Worm (Caenorhabditis elegans) whole organism, late embryonic: Measurements from ENCODE around the gene T25D1.3.
"Not testable (repeated sequence)": the region's sequence is repeated elsewhere in the genome, so short reads cannot be mapped to it uniquely, and the experiment has no call there.

Experiments
- ceh-45 ChIP-seq: fragments of 200-800 bp; sonication (Bioruptor generic); IDR thresholded peaks from 2 replicates; pipeline ENCODE4 v1.3.6; 2022; ENCODE audit warnings: missing genetic modification reagents, missing genetic modification characterization, missing compliant biosample characterization
- ceh-48 ChIP-seq: sonication (generic microtip); optimal IDR thresholded peaks from 2 replicates; lab custom pipeline; 2016; ENCODE audit warnings: missing genetic modification characterization, inconsistent platforms, missing compliant biosample characterization
- dmd-4 ChIP-seq: sonication (generic microtip); optimal IDR thresholded peaks from 2 replicates; lab custom pipeline; 2016; ENCODE audit warnings: borderline replicate concordance, missing genetic modification characterization, missing compliant biosample characterization
- ets-4 ChIP-seq: sonication (generic microtip); optimal IDR thresholded peaks from 2 replicates; lab custom pipeline; 2016; ENCODE audit warnings: missing genetic modification characterization, missing compliant biosample characterization
- fkh-10 ChIP-seq: fragments of 150-350 bp; optimal IDR thresholded peaks from 2 replicates; lab custom pipeline; 2014; ENCODE audit warnings: missing biosample characterization, missing genetic modification reagents, missing genetic modification characterization
- lin-11 ChIP-seq: fragments of 200-800 bp; sonication (Bioruptor generic); optimal IDR thresholded peaks from 2 replicates; lab custom pipeline; 2018; ENCODE audit warnings: mild to moderate bottlenecking, missing genetic modification characterization, missing compliant biosample characterization
- nhr-11 ChIP-seq: fragments of 150-350 bp; optimal IDR thresholded peaks from 2 replicates; lab custom pipeline; 2014; ENCODE audit warnings: missing biosample characterization, missing genetic modification characterization
- pqm-1 ChIP-seq: sonication (generic microtip); optimal IDR thresholded peaks from 2 replicates; lab custom pipeline; 2016; ENCODE audit warnings: missing genetic modification characterization, missing compliant biosample characterization
- ref-2 ChIP-seq: sonication (generic microtip); optimal IDR thresholded peaks from 2 replicates; lab custom pipeline; 2016; ENCODE audit warnings: missing genetic modification characterization, missing compliant biosample characterization
- syd-9 ChIP-seq: sonication (generic microtip); optimal IDR thresholded peaks from 2 replicates; lab custom pipeline; 2016; ENCODE audit warnings: mild to moderate bottlenecking, missing genetic modification characterization, moderate library complexity, missing compliant biosample characterization

DNA sequence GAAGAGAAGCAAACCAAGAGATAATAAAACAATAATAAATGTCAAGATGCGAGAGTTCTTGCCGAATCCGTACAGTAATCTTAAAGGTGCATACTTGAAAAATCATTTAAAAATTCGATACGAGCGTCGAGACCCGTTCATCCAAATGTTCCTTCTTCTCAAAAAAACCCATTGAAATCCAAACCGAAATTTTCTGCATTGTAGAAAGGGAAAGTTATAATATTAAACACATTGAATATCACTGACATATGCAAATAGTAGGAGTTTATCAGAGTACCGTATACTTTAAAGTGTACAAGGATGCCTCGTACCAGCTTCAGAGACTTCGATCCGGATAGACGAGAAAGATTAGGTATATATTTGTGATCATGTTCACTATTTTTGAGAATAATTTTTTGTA lies 9.8 kb downstream of the T25D1.3 start, which contains the start of gene T25D1.2:
- not testable (repeated sequence) for TF ChIP-seq ref-2 (tag; lab: Kevin White, UChicago); dmd-4; syd-9 (tag; lab: Kevin White, UChicago); ceh-48; ceh-45 (GFP tag; lab: Robert Waterston, UW); nhr-11 (tag; lab: Kevin White, UChicago); pqm-1; fkh-10; lin-11 (tag; lab: Kevin White, UChicago); ets-4
